Worm (Caenorhabditis elegans): ENCODE measurements around the gene sulp-5.

- TF ChIP-seq ceh-22 (tag; optimal IDR thresholded peaks at IDR 0.05) (no peak), ceh-48 (tag; optimal IDR thresholded peaks at IDR 0.05) (no peak), ceh-24 (tag; optimal IDR thresholded peaks at IDR 0.05) (no peak), ama-1 (optimal IDR thresholded peaks at IDR 0.05) (no peak), T23F11.4 (GFP tag; optimal IDR thresholded peaks at IDR 0.05) (no peak), ceh-45 (GFP tag; IDR thresholded peaks at IDR 0.05) (no peak), sox-4 (tag; optimal IDR thresholded peaks at IDR 0.05) (no peak), ceh-31 (tag; optimal IDR thresholded peaks at IDR 0.05) (no peak), zip-5 (tag; optimal IDR thresholded peaks at IDR 0.05) (no peak), unc-55 (GFP tag; optimal IDR thresholded peaks at IDR 0.05) (no peak), rnt-1 (tag; optimal IDR thresholded peaks at IDR 0.05) (no peak)
Measured at ce11 chrV:11897604-11898003, 17.8 kb downstream of the sulp-5 start.

All from whole organism, late embryonic.